Fruit fly (Drosophila melanogaster) whole organism, embryonic: ENCODE measurements around the gene CG10208.

ENCODE experiments used
- Abd-B ChIP-seq: fragments of 200-800 bp; sonication (Bioruptor generic); optimal IDR thresholded peaks from 2 replicates; lab custom pipeline; 2018; ENCODE audit warnings: missing biosample characterization, mild to moderate bottlenecking, missing genetic modification characterization, moderate library complexity
- Aef1 ChIP-seq: fragments of 200-800 bp; sonication (Bioruptor generic); IDR thresholded peaks from 3 replicates; pipeline ENCODE4 v1.3.6; 2022; ENCODE audit warnings: missing biosample characterization, missing genetic modification characterization
- Atf6 ChIP-seq: fragments of 200-800 bp; sonication (Bioruptor generic); IDR thresholded peaks from 2 replicates; pipeline ENCODE4 v1.3.6; 2022; ENCODE audit warnings: missing biosample characterization, missing genetic modification characterization
- CG1024 ChIP-seq: fragments of 200-800 bp; sonication (Bioruptor generic); IDR thresholded peaks from 2 replicates; pipeline ENCODE4 v1.3.6; 2022; ENCODE audit warnings: missing biosample characterization, missing genetic modification characterization
- CG13296 ChIP-seq: fragments of 200-800 bp; sonication (Bioruptor generic); optimal IDR thresholded peaks from 3 replicates; lab custom pipeline; 2018; ENCODE audit warnings: missing biosample characterization, mild to moderate bottlenecking, missing genetic modification characterization
- CG13894 ChIP-seq: fragments of 200-800 bp; sonication (Bioruptor generic); optimal IDR thresholded peaks from 3 replicates; lab custom pipeline; 2018; ENCODE audit warnings: missing biosample characterization, mild to moderate bottlenecking, missing genetic modification characterization, moderate library complexity
- CG15011 ChIP-seq: fragments of 200-800 bp; sonication (Bioruptor generic); optimal IDR thresholded peaks from 3 replicates; lab custom pipeline; 2018; ENCODE audit warnings: missing biosample characterization, mild to moderate bottlenecking, missing genetic modification characterization
- CG15514 ChIP-seq: fragments of 200-800 bp; sonication (Bioruptor generic); optimal IDR thresholded peaks from 3 replicates; lab custom pipeline; 2017; ENCODE audit warnings: missing biosample characterization, missing genetic modification characterization, mild to moderate bottlenecking, moderate library complexity, missing genetic modification reagents
- CG15696 ChIP-seq: fragments of 200-800 bp; sonication (Bioruptor generic); optimal IDR thresholded peaks from 2 replicates; lab custom pipeline; 2019; ENCODE audit warnings: missing biosample characterization, mild to moderate bottlenecking, missing genetic modification characterization, moderate library complexity
- CG1603 ChIP-seq: fragments of 200-800 bp; sonication (Bioruptor generic); optimal IDR thresholded peaks from 2 replicates; lab custom pipeline; 2019; ENCODE audit warnings: missing biosample characterization, mild to moderate bottlenecking, missing genetic modification characterization, moderate library complexity
- CG17912 ChIP-seq: fragments of 200-800 bp; sonication (Bioruptor generic); optimal IDR thresholded peaks from 2 replicates; lab custom pipeline; 2018; ENCODE audit warnings: missing biosample characterization, mild to moderate bottlenecking, missing genetic modification characterization
- CG18476 ChIP-seq: fragments of 200-800 bp; sonication (Bioruptor generic); optimal IDR thresholded peaks from 2 replicates; lab custom pipeline; 2016; ENCODE audit warnings: missing biosample characterization, mild to moderate bottlenecking, missing genetic modification characterization
- CG2120 ChIP-seq: fragments of 200-800 bp; sonication (Bioruptor generic); optimal IDR thresholded peaks from 3 replicates; lab custom pipeline; 2016; ENCODE audit warnings: missing biosample characterization, missing genetic modification characterization
- CG31388 ChIP-seq: fragments of 200-800 bp; sonication (Bioruptor generic); optimal IDR thresholded peaks from 2 replicates; lab custom pipeline; 2016; ENCODE audit warnings: missing biosample characterization, missing genetic modification characterization
- CG4404 ChIP-seq: fragments of 200-800 bp; sonication (Bioruptor generic); IDR thresholded peaks from 2 replicates; pipeline ENCODE4 v1.3.6; 2022; ENCODE audit warnings: missing biosample characterization, missing genetic modification characterization
- CG4424 ChIP-seq: fragments of 200-800 bp; sonication (Bioruptor generic); optimal IDR thresholded peaks from 3 replicates; lab custom pipeline; 2016; ENCODE audit warnings: missing biosample characterization, missing genetic modification characterization
- CG5180 ChIP-seq: fragments of 200-800 bp; sonication (Bioruptor generic); optimal IDR thresholded peaks from 3 replicates; lab custom pipeline; 2017; ENCODE audit warnings: missing biosample characterization, missing genetic modification characterization, mild to moderate bottlenecking, moderate library complexity, missing genetic modification reagents
- CG8765 ChIP-seq: fragments of 200-800 bp; sonication (Bioruptor generic); IDR thresholded peaks from 2 replicates; pipeline ENCODE4 v1.3.6; 2022; ENCODE audit warnings: missing biosample characterization, missing genetic modification characterization
- CG9215 ChIP-seq: fragments of 200-800 bp; sonication (Bioruptor generic); IDR thresholded peaks from 2 replicates; pipeline ENCODE4 v1.3.6; 2022; ENCODE audit warnings: missing biosample characterization, missing genetic modification characterization
- CG9817 ChIP-seq: fragments of 200-800 bp; sonication (Bioruptor generic); optimal IDR thresholded peaks from 2 replicates; lab custom pipeline; 2018; ENCODE audit warnings: missing biosample characterization, mild to moderate bottlenecking, missing genetic modification characterization, moderate library complexity
- CG9932 ChIP-seq: fragments of 200-800 bp; sonication (Bioruptor generic); IDR thresholded peaks from 2 replicates; pipeline ENCODE4 v1.3.6; 2022; ENCODE audit warnings: missing biosample characterization, missing genetic modification characterization
- E2f1 ChIP-seq: fragments of 200-800 bp; sonication (Bioruptor generic); IDR thresholded peaks from 2 replicates; pipeline ENCODE4 v1.3.6; 2022; ENCODE audit warnings: missing biosample characterization, missing genetic modification characterization
- ERR ChIP-seq: fragments of 200-800 bp; sonication (Bioruptor generic); optimal IDR thresholded peaks from 2 replicates; lab custom pipeline; 2016; ENCODE audit warnings: missing biosample characterization, missing genetic modification characterization
- Ets65A ChIP-seq: fragments of 200-800 bp; sonication (Bioruptor generic); peaks from one replicate; lab custom pipeline; 2016; ENCODE audit warnings: missing biosample characterization, missing genetic modification characterization
- HLH4C ChIP-seq: fragments of 200-800 bp; sonication (Bioruptor generic); IDR thresholded peaks from 3 replicates; pipeline ENCODE4 v1.3.6; 2022; ENCODE audit warnings: missing biosample characterization, missing genetic modification characterization; ENCODE audit not compliant: partially characterized antibody
- Lim3 ChIP-seq: fragments of 200-800 bp; sonication (Bioruptor generic); IDR thresholded peaks from 2 replicates; pipeline ENCODE4 v1.3.6; 2022; ENCODE audit warnings: missing biosample characterization, missing genetic modification characterization
- Oaz ChIP-seq: fragments of 200-800 bp; sonication (Bioruptor generic); IDR thresholded peaks from 2 replicates; pipeline ENCODE4 v1.3.6; 2022; ENCODE audit warnings: missing biosample characterization, missing genetic modification characterization
- Opbp ChIP-seq: fragments of 200-800 bp; sonication (Bioruptor generic); IDR thresholded peaks from 3 replicates; pipeline ENCODE4 v1.3.6; 2022; ENCODE audit warnings: missing biosample characterization, missing genetic modification characterization; ENCODE audit not compliant: partially characterized antibody
- Six4 ChIP-seq: fragments of 200-800 bp; sonication (Bioruptor generic); optimal IDR thresholded peaks from 2 replicates; lab custom pipeline; 2016; ENCODE audit warnings: missing biosample characterization, missing genetic modification characterization
- Sox100B ChIP-seq: fragments of 200-800 bp; sonication (Bioruptor generic); optimal IDR thresholded peaks from 3 replicates; lab custom pipeline; 2018; ENCODE audit warnings: missing biosample characterization, mild to moderate bottlenecking, missing genetic modification characterization
- Trl ChIP-seq, 3 experiments: fragments of >200 bp in 2 of 3; fragments of 200-800 bp in 1 of 3; sonication (Bioruptor generic) in 1 of 3; optimal IDR thresholded peaks; 2 replicates in 1 of 3; 3 replicates in 2 of 3; lab custom pipeline; 2016 to 2017; ENCODE audit warnings: missing biosample characterization in 1 of 3, missing genetic modification characterization in 1 of 3
- Xrp1 ChIP-seq: fragments of 200-800 bp; sonication (Bioruptor generic); IDR thresholded peaks from 2 replicates; pipeline ENCODE4 v1.3.6; 2022; ENCODE audit warnings: missing biosample characterization, missing genetic modification characterization
- bbx ChIP-seq: fragments of 200-800 bp; sonication (Bioruptor generic); IDR thresholded peaks from 2 replicates; pipeline ENCODE4 v1.3.6; 2022; ENCODE audit warnings: missing biosample characterization, missing genetic modification characterization; ENCODE audit not compliant: partially characterized antibody
- bigmax ChIP-seq: fragments of 200-800 bp; sonication (Bioruptor generic); optimal IDR thresholded peaks from 2 replicates; lab custom pipeline; 2018; ENCODE audit warnings: missing biosample characterization, mild to moderate bottlenecking, missing genetic modification characterization
- crc ChIP-seq: fragments of 200-800 bp; sonication (Bioruptor generic); optimal IDR thresholded peaks from 2 replicates; lab custom pipeline; 2016; ENCODE audit warnings: missing biosample characterization, missing genetic modification characterization
- dan ChIP-seq: fragments of 200-800 bp; sonication (Bioruptor generic); IDR thresholded peaks from 2 replicates; pipeline ENCODE4 v1.3.6; 2022; ENCODE audit warnings: missing biosample characterization, missing genetic modification characterization
- gem ChIP-seq: fragments of 200-800 bp; sonication (Bioruptor generic); optimal IDR thresholded peaks from 2 replicates; lab custom pipeline; 2019; ENCODE audit warnings: missing biosample characterization, mild to moderate bottlenecking, missing genetic modification characterization, moderate library complexity
- kay ChIP-seq: fragments of 200-800 bp; sonication (Bioruptor generic); optimal IDR thresholded peaks from 2 replicates; lab custom pipeline; 2016; ENCODE audit warnings: missing biosample characterization, missing genetic modification characterization
- mam ChIP-seq: fragments of 200-800 bp; sonication (Bioruptor generic); optimal IDR thresholded peaks from 3 replicates; lab custom pipeline; 2016; ENCODE audit warnings: missing biosample characterization, missing genetic modification characterization
- nmo ChIP-seq: fragments of 200-800 bp; sonication (Bioruptor generic); optimal IDR thresholded peaks from 2 replicates; lab custom pipeline; 2018; ENCODE audit warnings: missing biosample characterization, mild to moderate bottlenecking, missing genetic modification characterization, moderate library complexity
- odd ChIP-seq: fragments of 200-800 bp; sonication (Bioruptor generic); optimal IDR thresholded peaks from 2 replicates; lab custom pipeline; 2017; ENCODE audit warnings: missing biosample characterization, mild to moderate bottlenecking, missing genetic modification characterization
- pan ChIP-seq, 4 experiments: fragments of >200 bp in 3 of 4; fragments of 200-800 bp in 1 of 4; sonication (Bioruptor generic) in 1 of 4; optimal IDR thresholded peaks in 3 of 4; IDR thresholded peaks in 1 of 4; 2 replicates each; pipeline versions ENCODE4 v1.3.6 to Lab custom; 2017 to 2022; ENCODE audit warnings: missing biosample characterization in 2 of 4, missing genetic modification characterization in 2 of 4, mixed read lengths in 1 of 4
- pzg ChIP-seq: fragments of 200-800 bp; sonication (Bioruptor generic); optimal IDR thresholded peaks from 3 replicates; lab custom pipeline; 2018; ENCODE audit warnings: missing biosample characterization, mild to moderate bottlenecking, missing genetic modification characterization, moderate library complexity
- repo ChIP-seq: fragments of 200-800 bp; sonication (Bioruptor generic); optimal IDR thresholded peaks from 2 replicates; lab custom pipeline; 2016; ENCODE audit warnings: missing biosample characterization, missing genetic modification characterization
- shn ChIP-seq: fragments of 200-800 bp; sonication (Bioruptor generic); optimal IDR thresholded peaks from 3 replicates; lab custom pipeline; 2016; ENCODE audit warnings: missing biosample characterization, missing genetic modification characterization
- so ChIP-seq: fragments of 200-800 bp; sonication (Bioruptor generic); IDR thresholded peaks from 3 replicates; pipeline ENCODE4 v1.3.6; 2022; ENCODE audit warnings: missing biosample characterization, missing genetic modification characterization
- sug ChIP-seq: fragments of 200-800 bp; optimal IDR thresholded peaks from 2 replicates; lab custom pipeline; 2019; ENCODE audit warnings: missing biosample characterization, mild to moderate bottlenecking, missing genetic modification characterization, moderate library complexity
- vnd ChIP-seq: fragments of 200-800 bp; sonication (Bioruptor generic); IDR thresholded peaks from 3 replicates; pipeline ENCODE4 v1.3.6; 2022; ENCODE audit warnings: missing biosample characterization, missing genetic modification characterization; ENCODE audit not compliant: partially characterized antibody

The CG10208 gene

dm6 chr3R:23757912-23758607 is 15.9 kb downstream of the CG10208 start, which contains the start of the genes PTPMT1 and Hrd3 (continued):
- TF ChIP-seq CG5180 (GFP tag; lab: Kevin White, UChicago) (peak; percentile 92), odd (GFP tag; lab: Kevin White, UChicago) (peak; percentile 99), shn (GFP tag; lab: Kevin White, UChicago) (peak; percentile 97), CG13296 (GFP tag; lab: Kevin White, UChicago) (peak; percentile 99), repo (peak; percentile 93), Xrp1 (GFP tag; lab: Robert Waterston, UW) (peak; percentile 97), pan (optimal IDR thresholded peaks at IDR 0.05; lab: Kevin White, UChicago) (no peak), pan (GFP tag; optimal IDR thresholded peaks at IDR 0.05 in 1 of 2, IDR thresholded peaks at IDR 0.05 in 1 of 2) (peak in 1 of 2 experiments; percentile 93), dan (GFP tag; lab: Robert Waterston, UW) (peak; percentile 89), gem (peak; percentile 99), CG15011 (GFP tag; lab: Kevin White, UChicago) (peak; percentile 99), Aef1 (GFP tag; lab: Robert Waterston, UW) (peak; percentile 95), crc (GFP tag; lab: Kevin White, UChicago) (peak; percentile 93), Abd-B (peak; percentile 99), CG4404 (GFP tag; lab: Robert Waterston, UW) (peak; percentile 97), ERR (GFP tag; lab: Kevin White, UChicago) (peak; percentile 83), Oaz (GFP tag; lab: Robert Waterston, UW) (peak; percentile 92), CG18476 (peak; percentile 99), pzg (GFP tag; lab: Kevin White, UChicago) (peak; percentile 44), bbx (GFP tag; lab: Robert Waterston, UW) (peak; percentile 48; the same call in 1 of the 2 replicates), so (peak; percentile 95), CG17912 (peak; percentile 86), CG9932 (GFP tag; lab: Robert Waterston, UW) (peak; percentile 97), kay (GFP tag; lab: Kevin White, UChicago) (peak; percentile 98), CG13894 (peak; percentile 96), E2f1 (GFP tag; lab: Robert Waterston, UW) (peak; percentile 95), Ets65A (GFP tag; lab: Kevin White, UChicago) (peak; percentile 100), Six4 (GFP tag; lab: Kevin White, UChicago) (peak; percentile 98), CG1024 (GFP tag; lab: Robert Waterston, UW) (peak; percentile 84), CG15696 (tag; lab: Kevin White, UChicago) (peak; percentile 98), vnd (no peak), Atf6 (peak; percentile 97), bigmax (GFP tag; lab: Kevin White, UChicago) (peak; percentile 48), CG2120 (GFP tag; lab: Kevin White, UChicago) (peak; percentile 99), CG31388 (GFP tag; lab: Kevin White, UChicago) (peak; percentile 96), CG9817 (peak; percentile 98), nmo (GFP tag; lab: Kevin White, UChicago) (peak; percentile 100), Trl (optimal IDR thresholded peaks at IDR 0.05; lab: Kevin White, UChicago) (no peak), Trl (GFP tag; optimal IDR thresholded peaks at IDR 0.05; lab: Kevin White, UChicago) (peak; percentile 97), Sox100B (GFP tag; lab: Kevin White, UChicago) (peak; percentile 100), CG9215 (GFP tag; lab: Robert Waterston, UW) (peak; percentile 98), CG8765 (peak; percentile 93), CG4424 (GFP tag; lab: Kevin White, UChicago) (peak; percentile 99), HLH4C (no peak), mam (GFP tag; lab: Kevin White, UChicago) (peak; percentile 98), Opbp (GFP tag; lab: Robert Waterston, UW) (no peak), sug (tag; lab: Kevin White, UChicago) (peak; percentile 98), Lim3 (GFP tag; lab: Robert Waterston, UW) (peak; percentile 81), CG15514 (GFP tag; lab: Kevin White, UChicago) (peak; percentile 91), CG1603 (tag; lab: Kevin White, UChicago) (peak; percentile 79)
